Worm (Caenorhabditis elegans): Measurements from ENCODE around the gene dod-21.

The dod-21 gene

ce11 chrIV:12921027-12921426 lies 15.5 kb upstream of the dod-21 start, which contains the start of gene C32H11.4:
Gene C32H11.4, plus strand, starts transcription at chrIV:12921264.
- TF ChIP-seq nhr-80 (tag; optimal IDR thresholded peaks at IDR 0.05) (peak; percentile 32), ztf-26 (tag; optimal IDR thresholded peaks at IDR 0.05) (no peak)

ce11 chrIV:12924332-12924731 lies 12.2 kb upstream of the dod-21 start, which contains the start of gene srlf-4:
Gene srlf-4, minus strand, starts transcription at chrIV:12924432.
- TF ChIP-seq F23B12.7 (tag; optimal IDR thresholded peaks at IDR 0.05; ENCODE audit: insufficient read depth) = no peak
- no peak for TF ChIP-seq Y79H2A.3 (GFP tag; conservative IDR thresholded peaks at IDR 0.05)
- TF ChIP-seq bed-1 (GFP tag; IDR thresholded peaks at IDR 0.05) = 0 out of 2 replicates have a peak, but pooled peaks have one; percentile 34

ce11 chrIV:12926639-12927038 lies 9.9 kb upstream of the dod-21 start, which contains the start of gene srlf-5:
Gene srlf-5, minus strand, starts transcription at chrIV:12926739.
- no peak for TF ChIP-seq ceh-100 (GFP tag; IDR thresholded peaks at IDR 0.05)
- TF ChIP-seq rcor-1 (GFP tag; IDR thresholded peaks at IDR 0.05) = no peak
- no peak for TF ChIP-seq cebp-1 (GFP tag; IDR thresholded peaks at IDR 0.05)
- TF ChIP-seq cebp-1 (tag; optimal IDR thresholded peaks at IDR 0.05) = no peak
- no peak for TF ChIP-seq Y79H2A.3 (GFP tag; conservative IDR thresholded peaks at IDR 0.05)
- TF ChIP-seq ztf-18 (tag; optimal IDR thresholded peaks at IDR 0.05) = no peak
- no peak for TF ChIP-seq lag-1 (GFP tag; IDR thresholded peaks at IDR 0.05)
- TF ChIP-seq ztf-25 (GFP tag; IDR thresholded peaks at IDR 0.05) = no peak
- TF ChIP-seq unc-62 (GFP tag; optimal IDR thresholded peaks at IDR 0.05) = no peak
- TF ChIP-seq ztf-3 (GFP tag; optimal IDR thresholded peaks at IDR 0.05) = no peak

- no peak for TF ChIP-seq Y95B8A.8 (GFP tag; IDR thresholded peaks at IDR 0.05)
- no peak for TF ChIP-seq lin-35 (GFP tag; optimal IDR thresholded peaks at IDR 0.05)
- no peak for TF ChIP-seq akir-1 (GFP tag; optimal IDR thresholded peaks at IDR 0.05)
- TF ChIP-seq tbp1 (GFP tag; optimal IDR thresholded peaks at IDR 0.05) = no peak
- TF ChIP-seq T07F8.4 (tag; optimal IDR thresholded peaks at IDR 0.05) = no peak
- TF ChIP-seq B0336.3 (GFP tag; IDR thresholded peaks at IDR 0.05) = no peak
- no peak for TF ChIP-seq ztf-6 (GFP tag; IDR thresholded peaks at IDR 0.05)
- TF ChIP-seq attf-3 (GFP tag; conservative IDR thresholded peaks at IDR 0.05) = no peak
- TF ChIP-seq dpff-1 (tag; optimal IDR thresholded peaks at IDR 0.05) = no peak
- TF ChIP-seq tlf-1 (GFP tag; optimal IDR thresholded peaks at IDR 0.05) = no peak
- TF ChIP-seq hrde-1 (tag; optimal IDR thresholded peaks at IDR 0.05; ENCODE audit: borderline replicate concordance) = no peak
These were observed 4.7 kb downstream of the dod-21 start, which contains the start of gene dod-24 for ce11 chrIV:12941254-12941653. Gene dod-24, minus strand, starts transcription at chrIV:12941354.

- TF ChIP-seq F33H1.4 (GFP tag; IDR thresholded peaks at IDR 0.05) = no peak
- no peak for TF ChIP-seq F57C9.4 (tag; optimal IDR thresholded peaks at IDR 0.05)
- no peak for TF ChIP-seq T26A5.8 (tag; optimal IDR thresholded peaks at IDR 0.05)
- TF ChIP-seq F37B4.10 (GFP tag; IDR thresholded peaks at IDR 0.05) = no peak
- no peak for TF ChIP-seq madf-10 (tag; optimal IDR thresholded peaks at IDR 0.05)
- TF ChIP-seq zfh-2 (GFP tag; conservative IDR thresholded peaks at IDR 0.05) = no peak
- no peak for TF ChIP-seq mes-4 (tag; optimal IDR thresholded peaks at IDR 0.05)
- no peak for TF ChIP-seq lin-40 (tag; optimal IDR thresholded peaks at IDR 0.05)
- no peak for TF ChIP-seq ztf-3 (GFP tag; optimal IDR thresholded peaks at IDR 0.05)
- no peak for TF ChIP-seq bed-1 (GFP tag; IDR thresholded peaks at IDR 0.05)
- TF ChIP-seq F22D6.2 (tag; optimal IDR thresholded peaks at IDR 0.05) = no peak
- TF ChIP-seq F39B2.1 (GFP tag; IDR thresholded peaks at IDR 0.05) = no peak
These were observed 6.1 kb downstream of the dod-21 start, which contains the start of gene dct-19 for ce11 chrIV:12942633-12943032. Gene dct-19, plus strand, starts transcription at chrIV:12942933.
